Worm (Caenorhabditis elegans) whole organism, mixed stage, embryonic: ENCODE measurements around the gene H02F09.2.

ENCODE experiments used
- nhr-76 ChIP-seq: sonication (generic microtip); optimal IDR thresholded peaks from 2 replicates; lab custom pipeline; 2017; ENCODE audit warnings: missing biosample characterization, missing genetic modification characterization
- pha-4 ChIP-seq: fragments of 150-350 bp; optimal IDR thresholded peaks from 2 replicates; lab custom pipeline; 2018; ENCODE audit warnings: missing biosample characterization, missing genetic modification reagents, missing genetic modification characterization
- unc-120 ChIP-seq: sonication (generic microtip); optimal IDR thresholded peaks from 2 replicates; lab custom pipeline; 2017; ENCODE audit warnings: missing genetic modification characterization, missing compliant biosample characterization; ENCODE audit not compliant: poor library complexity, severe bottlenecking
- ztf-11 ChIP-seq: fragments of 150-350 bp; optimal IDR thresholded peaks from 2 replicates; lab custom pipeline; 2014; ENCODE audit warnings: missing biosample characterization, missing genetic modification characterization

- TF ChIP-seq ztf-11 (tag; lab: Kevin White, UChicago) (no peak), unc-120 (tag; lab: Kevin White, UChicago) (no peak), pha-4 (tag; lab: Kevin White, UChicago) (no peak), nhr-76 (no peak)
Observed at ce11 chrX:1536138-1536537, 35.9 kb upstream of the H02F09.2 start, which contains the start of gene K06A9.2.
